Worm (Caenorhabditis elegans): ENCODE results near the gene C01F6.14.

DNA sequence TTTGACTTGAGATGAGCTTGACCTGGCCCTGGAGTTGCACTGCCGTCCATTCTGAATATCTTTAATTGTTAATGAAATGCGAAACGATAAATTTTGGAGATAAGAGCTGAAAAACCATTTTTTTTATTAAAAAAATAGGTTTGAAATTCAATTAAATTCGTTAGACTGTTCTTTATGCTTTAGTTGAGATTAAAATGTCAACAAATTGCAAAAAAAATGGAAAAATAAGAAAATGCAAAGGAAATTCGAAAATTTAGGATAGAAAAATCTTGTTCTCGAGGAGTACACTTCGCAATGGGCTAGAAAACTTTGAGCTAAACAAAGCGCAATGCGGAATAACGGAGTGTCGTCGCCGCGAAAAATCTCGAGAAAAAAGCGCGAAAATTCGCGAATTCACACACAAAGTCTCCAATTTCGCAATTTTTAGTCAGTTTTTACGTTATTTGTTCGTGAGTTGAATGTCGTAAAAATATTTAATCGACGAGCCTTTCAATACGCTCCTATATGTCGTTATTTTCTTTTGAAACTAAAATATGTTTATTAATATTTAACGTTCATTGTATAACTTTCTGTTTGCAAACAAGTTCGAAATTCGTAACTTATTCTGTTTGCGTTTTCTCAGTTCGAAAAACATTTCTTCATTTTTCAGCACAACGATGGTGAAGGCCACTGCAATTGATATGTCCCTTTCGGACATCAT, 43.0 kb upstream of the C01F6.14 start, which contains the start of the genes rpb-12 and aly-2:
- no peak for TF ChIP-seq pqm-1 (tag; optimal IDR thresholded peaks at IDR 0.05)
- no peak for TF ChIP-seq ztf-4 (tag; optimal IDR thresholded peaks at IDR 0.05)
- no peak for TF ChIP-seq egl-13 (tag; optimal IDR thresholded peaks at IDR 0.05)
- no peak for TF ChIP-seq hpl-2 (GFP tag; optimal IDR thresholded peaks at IDR 0.05)
- TF ChIP-seq unc-62 (GFP tag; optimal IDR thresholded peaks at IDR 0.05), result no peak
- TF ChIP-seq ceh-90 (tag; optimal IDR thresholded peaks at IDR 0.05), result no peak
- TF ChIP-seq blmp-1 (tag; optimal IDR thresholded peaks at IDR 0.05), result peak; percentile 34
- peak; percentile 59 for TF ChIP-seq skn-1 (tag; optimal IDR thresholded peaks at IDR 0.05)
- no peak for TF ChIP-seq efl-3 (GFP tag; optimal IDR thresholded peaks at IDR 0.05)
- TF ChIP-seq grh-1 (GFP tag; IDR thresholded peaks at IDR 0.05), result no peak
- no peak for TF ChIP-seq pax-3 (tag; optimal IDR thresholded peaks at IDR 0.05)
- no peak for TF ChIP-seq lin-39 (tag; optimal IDR thresholded peaks at IDR 0.05)
- TF ChIP-seq snu-23 (GFP tag; optimal IDR thresholded peaks at IDR 0.05), result peak; percentile 74
- peak; percentile 22 for TF ChIP-seq isw-1 (GFP tag; IDR thresholded peaks at IDR 0.05)

All from whole organism, L1 larva.